Worm (Caenorhabditis elegans) whole organism, midembryonic: Measurements from ENCODE around the gene mrps-5.

Experiments used
- T22C8.4 ChIP-seq: fragments of 200-800 bp; sonication (Bioruptor generic); IDR thresholded peaks from 2 replicates; pipeline ENCODE4 v1.3.6; 2022; ENCODE audit warnings: missing genetic modification characterization, missing compliant biosample characterization
- cog-1 ChIP-seq: sonication (generic microtip); optimal IDR thresholded peaks from 2 replicates; lab custom pipeline; 2016; ENCODE audit warnings: missing genetic modification characterization, missing compliant biosample characterization
- flt-1 ChIP-seq: fragments of 200-800 bp; sonication (Bioruptor generic); IDR thresholded peaks from 2 replicates; pipeline ENCODE4 v1.3.6; 2022; ENCODE audit warnings: missing genetic modification characterization, missing compliant biosample characterization
- klf-2 ChIP-seq: fragments of 200-800 bp; sonication (Bioruptor generic); conservative IDR thresholded peaks from 2 replicates; pipeline ENCODE4 v1.3.6; 2022; ENCODE audit warnings: missing genetic modification reagents, missing genetic modification characterization, missing compliant biosample characterization
- med-1 ChIP-seq: sonication (generic microtip); optimal IDR thresholded peaks from 2 replicates; lab custom pipeline; 2017; ENCODE audit warnings: missing genetic modification characterization, mild to moderate bottlenecking, missing compliant biosample characterization, antibody characterized with exemption, missing genetic modification reagents; ENCODE audit not compliant: insufficient read depth
- ref-1 ChIP-seq: fragments of 200-800 bp; sonication (Bioruptor generic); conservative IDR thresholded peaks from 2 replicates; pipeline ENCODE4 v1.3.6; 2022; ENCODE audit warnings: missing genetic modification reagents, missing genetic modification characterization, missing compliant biosample characterization
- tab-1 ChIP-seq: fragments of 200-800 bp; sonication (Bioruptor generic); IDR thresholded peaks from 2 replicates; pipeline ENCODE4 v1.3.6; 2022; ENCODE audit warnings: missing genetic modification characterization, missing compliant biosample characterization
- ztf-23 ChIP-seq: fragments of 200-800 bp; sonication (Bioruptor generic); IDR thresholded peaks from 2 replicates; pipeline ENCODE4 v1.3.6; 2022; ENCODE audit warnings: missing genetic modification reagents, missing genetic modification characterization, missing compliant biosample characterization
- ztf-29 ChIP-seq: fragments of 200-800 bp; sonication (Bioruptor generic); IDR thresholded peaks from 2 replicates; pipeline ENCODE4 v1.3.6; 2022; ENCODE audit warnings: missing genetic modification reagents, missing genetic modification characterization, missing compliant biosample characterization

DNA sequence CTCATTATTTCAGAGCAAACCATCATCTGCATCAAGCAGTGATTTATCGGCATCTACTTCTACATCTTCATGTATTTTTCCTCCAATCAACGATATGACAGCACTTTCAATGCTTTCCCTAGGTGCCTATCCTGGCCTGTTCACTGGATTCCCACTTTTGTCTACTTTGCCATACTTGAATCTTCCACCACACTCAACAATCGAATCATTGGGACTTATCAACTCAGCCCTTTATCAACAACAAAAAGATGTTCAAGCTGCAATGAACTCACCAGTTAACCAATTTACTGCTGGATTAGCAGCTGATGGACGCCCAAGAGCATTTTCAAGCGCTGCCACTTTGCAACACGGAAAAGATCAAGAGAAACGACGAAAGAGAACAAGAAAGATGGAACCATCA, 22.1 kb upstream of the mrps-5 start:
- TF ChIP-seq med-1 (GFP tag; lab: Kevin White, UChicago) = no peak
- TF ChIP-seq flt-1 = no peak
- TF ChIP-seq ztf-29 (GFP tag; lab: Robert Waterston, UW) = no peak
- TF ChIP-seq ztf-23 = no peak
- TF ChIP-seq tab-1 = no peak
- TF ChIP-seq ref-1 (GFP tag; lab: Robert Waterston, UW) = no peak
- no peak for TF ChIP-seq klf-2 (GFP tag; lab: Robert Waterston, UW)
- no peak for TF ChIP-seq cog-1 (tag; lab: Kevin White, UChicago)
- TF ChIP-seq T22C8.4 = no peak
